Worm (Caenorhabditis elegans) whole organism, young adult: ENCODE results near the gene ceh-10.

ENCODE experiments used
- C17E4.6 ChIP-seq: fragments of 200-800 bp; sonication (Bioruptor generic); IDR thresholded peaks from 2 replicates; pipeline ENCODE4 v1.3.6; 2022; ENCODE audit warnings: missing genetic modification reagents, missing genetic modification characterization, missing compliant biosample characterization
- F49E8.2 ChIP-seq: sonication (generic microtip); optimal IDR thresholded peaks from 3 replicates; lab custom pipeline; 2017; ENCODE audit warnings: missing genetic modification characterization, mild to moderate bottlenecking, missing compliant biosample characterization, antibody characterized with exemption, moderate library complexity; ENCODE audit not compliant: insufficient read depth
- T26A5.8 ChIP-seq: sonication (generic microtip); optimal IDR thresholded peaks from 2 replicates; lab custom pipeline; 2016; ENCODE audit warnings: missing genetic modification characterization, missing compliant biosample characterization
- ZK185.1 ChIP-seq: sonication (generic microtip); optimal IDR thresholded peaks from 2 replicates; lab custom pipeline; 2016; ENCODE audit warnings: mild to moderate bottlenecking, missing genetic modification characterization, missing compliant biosample characterization; ENCODE audit not compliant: poor library complexity, severe bottlenecking
- ceh-27 ChIP-seq: fragments of 200-800 bp; sonication (Bioruptor generic); optimal IDR thresholded peaks from 2 replicates; lab custom pipeline; 2018; ENCODE audit warnings: mild to moderate bottlenecking, missing genetic modification characterization, moderate library complexity, missing compliant biosample characterization
- ceh-58 ChIP-seq: fragments of 200-800 bp; sonication (Bioruptor generic); IDR thresholded peaks from 2 replicates; pipeline ENCODE4 v1.3.6; 2022; ENCODE audit warnings: missing genetic modification characterization, missing compliant biosample characterization
- hlh-26 ChIP-seq: fragments of 200-800 bp; sonication (Bioruptor generic); conservative IDR thresholded peaks from 2 replicates; pipeline ENCODE4 v1.3.6; 2022; ENCODE audit warnings: missing genetic modification reagents, missing genetic modification characterization, missing compliant biosample characterization
- hsf-1 ChIP-seq: fragments of 200-800 bp; sonication (Bioruptor generic); IDR thresholded peaks from 2 replicates; pipeline ENCODE4 v1.3.6; 2022; ENCODE audit warnings: missing genetic modification reagents, missing genetic modification characterization, missing compliant biosample characterization
- lir-1 ChIP-seq: fragments of 200-800 bp; sonication (Bioruptor generic); conservative IDR thresholded peaks from 2 replicates; pipeline ENCODE4 v1.3.6; 2022; ENCODE audit warnings: missing genetic modification reagents, missing genetic modification characterization, missing compliant biosample characterization
- mcd-1 ChIP-seq: fragments of 200-800 bp; sonication (Bioruptor generic); IDR thresholded peaks from 2 replicates; pipeline ENCODE4 v1.3.6; 2022; ENCODE audit warnings: missing genetic modification reagents, missing genetic modification characterization, missing compliant biosample characterization
- tbx-9 ChIP-seq: sonication (generic microtip); optimal IDR thresholded peaks from 2 replicates; lab custom pipeline; 2016; ENCODE audit warnings: borderline replicate concordance, missing genetic modification characterization, inconsistent platforms, missing compliant biosample characterization
- unc-62 ChIP-seq: fragments of 150-350 bp; optimal IDR thresholded peaks from 2 replicates; lab custom pipeline; 2014; ENCODE audit warnings: missing biosample characterization, missing genetic modification reagents, missing genetic modification characterization
- ztf-3 ChIP-seq: fragments of 200-800 bp; sonication (Bioruptor generic); optimal IDR thresholded peaks from 2 replicates; lab custom pipeline; 2018; ENCODE audit warnings: mild to moderate bottlenecking, missing genetic modification characterization, missing compliant biosample characterization

- TF ChIP-seq unc-62 (no peak), mcd-1 (GFP tag; lab: Robert Waterston, UW) (no peak), lir-1 (GFP tag; lab: Robert Waterston, UW) (no peak), ceh-27 (GFP tag; lab: Kevin White, UChicago) (no peak), T26A5.8 (tag; lab: Kevin White, UChicago) (no peak), tbx-9 (no peak), ztf-3 (no peak), F49E8.2 (tag; lab: Kevin White, UChicago) (no peak), hlh-26 (GFP tag; lab: Robert Waterston, UW) (no peak), hsf-1 (GFP tag; lab: Robert Waterston, UW) (no peak), C17E4.6 (GFP tag; lab: Robert Waterston, UW) (no peak), ZK185.1 (tag; lab: Kevin White, UChicago) (no peak), ceh-58 (GFP tag; lab: Robert Waterston, UW) (no peak)
Observed at ce11 chrIII:5833376-5833775, 34.5 kb downstream of the ceh-10 start, which contains the start of the genes R12B2.13 and mdt-15.
